Worm (Caenorhabditis elegans) whole organism, L4/young adult: ENCODE results near the gene F26F4.9.
A peak's percentile ranks its signal among the peaks of the same experiment; 100 is the strongest.

ENCODE experiments used
- W03F9.2 ChIP-seq: fragments of 150-350 bp; optimal IDR thresholded peaks from 2 replicates; lab custom pipeline; 2014; ENCODE audit warnings: missing biosample characterization, missing genetic modification characterization
- dao-5 ChIP-seq: sonication (generic microtip); optimal IDR thresholded peaks from 2 replicates; lab custom pipeline; 2016; ENCODE audit warnings: missing genotype, missing genetic modification characterization, moderate library complexity, missing compliant biosample characterization
- him-1 ChIP-seq: sonication (generic microtip); optimal IDR thresholded peaks from 2 replicates; lab custom pipeline; 2016; ENCODE audit warnings: missing genotype, missing genetic modification reagents, missing genetic modification characterization, missing compliant biosample characterization

Gene F26F4.9

DNA sequence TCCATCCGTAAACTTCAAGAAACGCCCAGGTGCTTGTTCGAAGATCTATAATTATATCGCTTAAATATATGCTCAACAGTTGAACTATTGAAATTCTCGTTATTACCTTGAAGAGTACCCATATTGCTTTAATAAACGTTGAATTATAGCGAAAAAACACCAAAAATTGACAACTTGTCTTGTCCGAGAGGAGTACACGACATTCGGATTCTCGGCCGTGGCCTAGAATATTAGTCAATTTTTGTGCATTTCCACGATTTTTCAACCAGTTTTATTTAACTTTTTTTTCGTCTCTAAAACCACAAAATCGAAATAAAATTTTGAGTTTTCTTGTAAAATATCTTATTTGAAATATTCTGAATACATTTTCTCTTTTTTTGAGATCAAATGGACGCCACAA, at the start of gene F26F4.9, which contains the start of gene cee-1:
F26F4.9 (minus strand) TSS at position 205 of the 400 bp plus-strand sequence.
cee-1 (plus strand) TSS at position 383 of the 400 bp plus-strand sequence.
- TF ChIP-seq dao-5 (tag; lab: Kevin White, UChicago) = no peak
- peak; percentile 52 for TF ChIP-seq W03F9.2 (tag; lab: Kevin White, UChicago)

DNA sequence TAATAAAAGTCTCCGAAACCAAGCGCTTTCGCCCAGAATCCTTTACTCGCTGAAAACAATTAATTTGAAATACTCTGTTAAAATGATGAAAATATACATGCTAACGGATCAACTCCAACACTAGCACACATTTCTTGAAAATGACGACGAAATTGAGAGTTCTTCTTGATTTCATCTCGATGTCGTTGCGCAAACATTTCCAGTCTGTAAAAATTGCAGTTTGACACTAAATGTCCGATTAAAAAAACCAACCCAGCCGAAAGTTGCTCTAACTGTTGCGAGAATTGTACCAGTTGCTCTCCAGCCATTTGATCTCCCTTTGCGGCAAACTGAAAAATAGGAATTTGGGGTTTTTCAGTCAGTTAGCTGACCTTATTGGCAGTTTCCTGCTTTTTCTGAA, 49.0 kb upstream of the F26F4.9 start:
- TF ChIP-seq W03F9.2 (tag; lab: Kevin White, UChicago) = no peak
- no peak for TF ChIP-seq dao-5 (tag; lab: Kevin White, UChicago)
- TF ChIP-seq him-1 (tag; lab: Kevin White, UChicago) = no peak

DNA sequence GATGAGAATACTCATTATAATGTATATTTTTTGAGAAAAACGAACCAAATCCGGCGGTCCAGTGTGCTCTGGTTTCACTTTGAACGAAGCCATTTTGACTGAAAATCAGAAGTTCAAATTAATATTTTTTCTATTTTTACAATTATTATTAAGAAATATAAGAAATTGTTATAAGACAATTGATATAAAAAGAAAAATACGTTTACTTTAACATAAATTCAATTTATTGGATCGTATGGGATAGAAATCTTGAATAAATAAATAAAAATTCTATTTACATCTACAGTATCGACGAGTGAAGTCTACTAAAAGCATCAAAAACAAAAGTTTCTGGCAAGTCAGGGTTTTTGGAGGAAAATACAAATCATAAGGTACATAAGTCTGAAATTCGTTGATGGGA, 47.9 kb upstream of the F26F4.9 start, which contains the start of gene C27F2.4:
C27F2.4 (minus strand) TSS at position 101 of the 400 bp plus-strand sequence.
- no peak for TF ChIP-seq W03F9.2 (tag; lab: Kevin White, UChicago)
- TF ChIP-seq dao-5 (tag; lab: Kevin White, UChicago) = no peak
- TF ChIP-seq him-1 (tag; lab: Kevin White, UChicago) = no peak

DNA sequence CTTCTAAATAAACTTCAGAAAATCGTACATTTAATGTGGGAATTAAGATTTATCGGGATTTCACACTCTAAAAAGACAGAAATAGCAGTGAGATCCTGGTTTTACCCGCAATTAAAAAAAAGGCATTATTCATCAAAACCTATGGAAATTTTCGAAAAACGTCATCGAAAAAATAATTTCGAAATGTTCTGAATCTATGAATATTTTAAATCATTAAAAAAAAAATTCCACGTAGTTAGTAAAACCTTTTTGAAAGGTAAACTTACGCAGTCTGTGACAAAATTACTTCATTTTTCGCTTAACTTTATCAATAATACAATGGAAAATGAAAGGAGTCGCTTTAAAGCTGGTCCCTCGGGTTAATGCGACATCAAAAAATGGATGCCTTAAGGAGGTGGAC, 44.2 kb upstream of the F26F4.9 start, which contains the start of gene C26E6.1:
C26E6.1 (plus strand) TSS at position 301 of the 400 bp plus-strand sequence.
- TF ChIP-seq dao-5 (tag; lab: Kevin White, UChicago) (no peak), W03F9.2 (tag; lab: Kevin White, UChicago) (no peak), him-1 (tag; lab: Kevin White, UChicago) (no peak)

DNA sequence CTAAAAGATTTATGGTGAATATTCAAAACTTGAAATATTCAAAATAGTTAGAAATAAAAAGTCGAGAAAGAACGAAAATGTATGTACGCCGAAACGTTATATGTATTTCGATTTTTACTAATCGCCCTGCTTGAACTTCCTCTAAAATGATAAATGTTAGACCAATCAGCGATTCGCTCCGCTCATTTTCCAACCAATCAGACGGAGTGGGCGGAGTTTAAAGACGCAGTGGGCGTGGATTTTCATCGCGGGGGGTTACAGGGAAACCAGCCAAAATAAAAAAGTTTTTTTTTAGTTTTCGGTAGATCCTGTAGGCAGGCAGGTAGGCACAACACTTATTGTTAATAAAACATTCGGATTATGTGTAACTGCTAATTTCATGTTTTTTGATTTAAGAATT, 40.6 kb upstream of the F26F4.9 start:
- TF ChIP-seq him-1 (tag; lab: Kevin White, UChicago) = no peak
- TF ChIP-seq W03F9.2 (tag; lab: Kevin White, UChicago) = no peak
- TF ChIP-seq dao-5 (tag; lab: Kevin White, UChicago) = no peak

DNA sequence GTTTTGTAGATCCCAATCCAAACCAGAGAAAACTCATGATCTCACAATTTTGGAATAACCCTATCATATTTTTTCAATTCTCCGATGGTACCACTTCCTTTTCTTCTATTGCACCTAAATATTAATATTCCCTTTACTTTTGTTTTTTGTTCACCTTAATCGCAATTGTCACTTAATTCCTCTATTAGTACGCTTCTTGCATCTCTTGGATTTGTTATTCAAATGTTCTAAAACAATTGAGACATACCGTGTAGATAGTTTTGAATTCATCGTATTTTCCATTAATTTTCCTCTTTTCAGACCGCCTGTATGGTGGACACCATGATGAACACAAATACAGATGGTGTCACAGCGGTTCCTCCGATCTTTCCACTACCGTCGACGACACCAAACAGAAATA, 39.5 kb upstream of the F26F4.9 start, which contains the start of gene flh-2:
flh-2 (plus strand) TSS at position 301 of the 400 bp plus-strand sequence.
- TF ChIP-seq him-1 (tag; lab: Kevin White, UChicago) (no peak), dao-5 (tag; lab: Kevin White, UChicago) (no peak), W03F9.2 (tag; lab: Kevin White, UChicago) (no peak)

DNA sequence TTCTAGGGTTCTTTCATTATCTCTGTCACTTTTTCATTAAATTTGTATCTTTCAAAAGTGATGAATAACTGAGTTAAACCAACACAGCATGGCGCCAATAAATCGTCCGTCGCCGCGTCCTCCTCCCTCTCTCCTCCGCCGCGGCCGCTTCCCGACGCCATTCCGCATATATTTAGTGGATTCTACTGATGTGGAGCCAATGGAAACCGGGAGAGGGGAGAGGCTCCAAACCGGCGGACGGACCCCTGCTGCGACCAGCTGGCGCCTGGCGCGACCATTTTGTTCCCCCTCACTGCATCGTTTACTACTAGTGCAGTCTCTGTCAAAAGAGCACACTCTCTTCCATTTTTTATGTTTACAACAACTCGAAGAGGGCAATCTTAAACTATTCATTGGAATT, 38.9 kb upstream of the F26F4.9 start:
- TF ChIP-seq W03F9.2 (tag; lab: Kevin White, UChicago) (no peak), dao-5 (tag; lab: Kevin White, UChicago) (no peak), him-1 (tag; lab: Kevin White, UChicago) (no peak)

DNA sequence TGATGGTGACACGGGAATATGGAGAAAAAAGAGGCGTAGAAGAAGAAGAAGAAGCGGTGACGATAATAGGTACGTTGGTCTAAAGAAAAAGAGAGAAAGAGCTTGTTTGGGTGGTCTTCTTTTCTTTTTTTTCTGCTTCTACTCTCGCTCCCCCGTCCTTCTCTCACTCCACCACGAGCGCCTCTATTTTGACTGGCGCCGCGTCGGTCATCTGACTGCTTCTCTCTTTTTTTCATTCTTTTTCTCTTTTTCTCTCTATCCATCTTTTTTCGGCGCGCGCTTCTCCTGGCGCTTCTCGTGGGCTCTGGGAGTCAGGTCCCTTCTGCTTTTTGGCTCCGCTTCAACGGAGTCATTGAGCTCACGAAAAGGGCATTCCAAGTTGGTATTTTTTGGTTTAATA, 38.0 kb upstream of the F26F4.9 start:
- no peak for TF ChIP-seq dao-5 (tag; lab: Kevin White, UChicago)
- TF ChIP-seq him-1 (tag; lab: Kevin White, UChicago) = peak; percentile 27
- no peak for TF ChIP-seq W03F9.2 (tag; lab: Kevin White, UChicago)

DNA sequence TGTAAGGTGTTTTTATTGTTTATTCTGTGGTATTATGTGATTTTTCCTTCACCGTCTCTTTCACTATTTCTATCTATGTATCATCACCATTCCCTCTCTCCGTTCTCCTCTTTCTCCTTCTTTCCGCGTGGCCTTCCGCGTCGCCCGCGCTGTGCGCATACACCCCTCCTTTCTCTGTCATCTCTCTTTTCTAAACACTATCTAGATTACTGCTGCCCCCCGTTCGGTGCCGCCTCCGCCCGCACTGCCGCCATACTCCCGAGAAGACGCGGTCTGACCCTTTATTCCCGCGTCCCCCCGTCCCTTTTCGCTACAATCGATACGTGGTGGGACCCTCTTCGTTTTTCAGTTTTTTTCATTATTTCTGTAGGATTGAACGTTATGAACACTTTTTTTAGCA, 36.3 kb upstream of the F26F4.9 start:
- TF ChIP-seq him-1 (tag; lab: Kevin White, UChicago) = no peak
- TF ChIP-seq W03F9.2 (tag; lab: Kevin White, UChicago) = no peak
- no peak for TF ChIP-seq dao-5 (tag; lab: Kevin White, UChicago)

DNA sequence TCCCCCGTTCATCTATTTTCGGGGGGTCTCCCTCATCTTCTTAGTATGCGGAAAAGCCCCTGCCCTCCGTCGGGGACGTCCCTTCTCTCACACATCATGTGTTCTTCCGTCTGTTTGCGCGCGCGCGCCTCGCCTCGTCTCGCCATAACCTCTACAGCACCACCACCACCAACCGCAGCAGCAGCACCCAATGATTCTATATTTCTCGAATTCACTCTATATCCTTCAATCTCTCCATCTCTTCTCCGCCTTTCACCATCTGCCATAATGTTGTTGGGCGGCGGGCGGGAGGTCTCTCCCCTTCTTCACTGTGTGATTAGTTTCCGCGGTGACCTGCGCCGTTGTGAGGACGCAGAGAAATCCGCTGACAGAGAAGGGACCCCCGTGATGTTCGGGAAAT, 35.0 kb upstream of the F26F4.9 start:
- TF ChIP-seq W03F9.2 (tag; lab: Kevin White, UChicago) (no peak), dao-5 (tag; lab: Kevin White, UChicago) (no peak), him-1 (tag; lab: Kevin White, UChicago) (no peak)

DNA sequence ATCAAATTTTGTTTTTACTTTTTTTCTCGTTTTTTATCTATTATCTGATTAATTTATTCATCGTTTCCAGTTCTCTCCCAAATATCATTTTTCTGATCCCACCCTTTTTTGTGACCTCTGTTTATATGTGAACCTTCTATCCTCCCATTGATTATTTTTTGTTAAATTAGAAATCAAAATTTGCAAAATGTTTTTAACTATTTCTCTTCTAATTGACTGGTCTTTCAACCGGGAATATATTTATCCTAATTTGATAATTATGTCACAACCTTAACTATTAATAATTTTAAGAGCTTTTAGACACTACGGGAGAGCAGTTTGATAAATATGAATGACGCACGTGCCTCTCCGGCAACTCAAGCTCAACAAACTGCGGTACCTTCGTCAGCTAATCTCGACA, 31.9 kb upstream of the F26F4.9 start, which contains the start of gene ntl-9:
ntl-9 (plus strand) TSS at position 301 of the 400 bp plus-strand sequence.
- TF ChIP-seq dao-5 (tag; lab: Kevin White, UChicago) (no peak), him-1 (tag; lab: Kevin White, UChicago) (no peak), W03F9.2 (tag; lab: Kevin White, UChicago) (no peak)

DNA sequence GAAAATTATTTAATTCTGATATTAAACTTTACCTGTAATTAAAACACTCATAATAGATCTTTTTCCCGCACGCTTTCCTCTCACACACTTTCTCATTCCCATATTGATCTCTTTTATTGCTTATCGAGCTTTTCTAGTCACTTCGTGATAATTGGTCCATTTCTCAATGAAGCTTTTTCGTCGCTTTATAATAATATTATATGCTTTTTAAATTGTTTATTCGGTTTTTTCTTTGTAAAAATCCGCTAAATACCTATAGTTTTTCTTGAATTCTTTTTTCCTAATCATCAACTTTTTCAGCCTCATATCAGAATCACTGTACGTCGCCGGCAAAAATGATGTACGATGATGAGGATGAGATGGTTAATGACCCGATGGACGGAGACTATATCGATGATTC, 26.9 kb upstream of the F26F4.9 start, which contains the start of gene rpb-2:
rpb-2 (plus strand) TSS at position 301 of the 400 bp plus-strand sequence.
- TF ChIP-seq dao-5 (tag; lab: Kevin White, UChicago) (no peak), W03F9.2 (tag; lab: Kevin White, UChicago) (no peak), him-1 (tag; lab: Kevin White, UChicago) (no peak)

DNA sequence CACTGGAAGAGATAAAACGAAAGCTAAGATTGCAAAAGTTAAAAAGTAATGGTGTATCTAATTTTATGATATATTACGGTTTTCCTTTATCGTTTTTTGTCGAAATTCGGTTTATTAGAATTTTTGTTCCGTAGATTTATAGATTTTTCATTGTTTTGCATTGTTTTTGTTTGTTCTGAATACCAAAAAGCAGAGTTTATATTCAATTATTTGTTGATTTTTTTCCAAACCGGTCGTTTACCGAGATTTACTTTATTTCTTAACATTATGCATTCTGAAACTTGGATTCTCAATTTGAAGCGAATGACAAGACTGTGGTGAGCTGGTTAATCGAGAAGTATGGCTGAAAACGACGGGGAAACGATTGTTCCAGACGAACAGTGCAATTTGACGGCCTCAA, 24.7 kb upstream of the F26F4.9 start, which contains the start of gene fsn-1:
fsn-1 (plus strand) TSS at position 301 of the 400 bp plus-strand sequence.
- TF ChIP-seq him-1 (tag; lab: Kevin White, UChicago) (no peak), dao-5 (tag; lab: Kevin White, UChicago) (no peak), W03F9.2 (tag; lab: Kevin White, UChicago) (no peak)
